Worm (Caenorhabditis elegans) whole organism, L1 larva: ENCODE measurements around the gene C03B1.7.
A peak's percentile ranks its signal among the peaks of the same experiment; 100 is the strongest.

Source experiments
- C04F5.9 ChIP-seq: sonication (generic microtip); optimal IDR thresholded peaks from 2 replicates; lab custom pipeline; 2016; ENCODE audit warnings: missing genetic modification characterization, missing compliant biosample characterization
- C34B4.2 ChIP-seq: sonication (generic microtip); optimal IDR thresholded peaks from 2 replicates; lab custom pipeline; 2017; ENCODE audit warnings: mild to moderate bottlenecking, missing genetic modification characterization, missing compliant biosample characterization
- Y116A8C.19 ChIP-seq: sonication (generic microtip); optimal IDR thresholded peaks from 2 replicates; lab custom pipeline; 2016; ENCODE audit warnings: missing compliant biosample characterization, missing genetic modification characterization, borderline replicate concordance
- aha-1 ChIP-seq: fragments of 150-350 bp; optimal IDR thresholded peaks from 2 replicates; lab custom pipeline; 2014; ENCODE audit warnings: missing biosample characterization, missing genetic modification characterization
- aly-2 ChIP-seq: fragments of 150-350 bp; optimal IDR thresholded peaks from 2 replicates; lab custom pipeline; 2014; ENCODE audit warnings: missing biosample characterization, missing genetic modification characterization
- ama-1 ChIP-seq: fragments of 150-350 bp; optimal IDR thresholded peaks from 2 replicates; lab custom pipeline; 2014
- blmp-1 ChIP-seq: fragments of 150-350 bp; optimal IDR thresholded peaks from 2 replicates; lab custom pipeline; 2014; ENCODE audit warnings: missing biosample characterization, missing genetic modification characterization
- ceh-63 ChIP-seq: fragments of 200-800 bp; sonication (Bioruptor generic); optimal IDR thresholded peaks from 2 replicates; lab custom pipeline; 2018; ENCODE audit warnings: mild to moderate bottlenecking, missing genetic modification characterization, missing compliant biosample characterization
- ceh-8 ChIP-seq: fragments of 200-800 bp; sonication (Bioruptor generic); optimal IDR thresholded peaks from 2 replicates; lab custom pipeline; 2018; ENCODE audit warnings: mild to moderate bottlenecking, missing genetic modification characterization, moderate library complexity, missing compliant biosample characterization
- ceh-88 ChIP-seq: fragments of 200-800 bp; sonication (Bioruptor generic); IDR thresholded peaks from 2 replicates; pipeline ENCODE4 v1.3.6; 2022; ENCODE audit warnings: missing genetic modification characterization, missing compliant biosample characterization
- dsc-1 ChIP-seq: sonication (generic microtip); optimal IDR thresholded peaks from 2 replicates; lab custom pipeline; 2016; ENCODE audit warnings: mild to moderate bottlenecking, missing genetic modification characterization, missing compliant biosample characterization
- efl-1 ChIP-seq, 4 experiments: fragments of 150-350 bp; optimal IDR thresholded peaks in 3 of 4; peaks in 1 of 4; 1 replicate in 1 of 4; 2 replicates in 3 of 4; lab custom pipeline; 2014; ENCODE audit warnings: missing biosample characterization in 2 of 4, missing genetic modification characterization in 2 of 4, missing genetic modification reagents in 2 of 4
- egl-13 ChIP-seq: sonication (generic microtip); optimal IDR thresholded peaks from 2 replicates; lab custom pipeline; 2016; ENCODE audit warnings: missing genotype, missing genetic modification reagents, missing genetic modification characterization, missing compliant biosample characterization
- fkh-4 ChIP-seq: sonication (generic microtip); optimal IDR thresholded peaks from 2 replicates; lab custom pipeline; 2016; ENCODE audit warnings: missing compliant biosample characterization, missing genetic modification characterization, borderline replicate concordance
- fkh-8 ChIP-seq: sonication (generic microtip); optimal IDR thresholded peaks from 2 replicates; lab custom pipeline; 2016; ENCODE audit warnings: mild to moderate bottlenecking, missing genetic modification characterization, missing compliant biosample characterization
- fos-1 ChIP-seq: fragments of 150-350 bp; optimal IDR thresholded peaks from 2 replicates; lab custom pipeline; 2014; ENCODE audit warnings: missing biosample characterization, missing genetic modification characterization
- grh-1 ChIP-seq: fragments of 200-800 bp; sonication (Bioruptor generic); IDR thresholded peaks from 2 replicates; pipeline ENCODE4 v1.3.6; 2022; ENCODE audit warnings: missing genetic modification reagents, missing genetic modification characterization, missing compliant biosample characterization
- hlh-17 ChIP-seq: fragments of 200-800 bp; sonication (Bioruptor generic); optimal IDR thresholded peaks from 2 replicates; lab custom pipeline; 2018; ENCODE audit warnings: missing genetic modification characterization, mild to moderate bottlenecking, missing compliant biosample characterization, moderate library complexity, borderline replicate concordance
- hlh-4 ChIP-seq: sonication (generic microtip); optimal IDR thresholded peaks from 2 replicates; lab custom pipeline; 2016; ENCODE audit warnings: mild to moderate bottlenecking, missing genetic modification characterization, missing compliant biosample characterization
- hpl-2 ChIP-seq: fragments of 150-350 bp; optimal IDR thresholded peaks from 2 replicates; lab custom pipeline; 2014; ENCODE audit warnings: missing biosample characterization, missing genetic modification reagents, missing genetic modification characterization
- isw-1 ChIP-seq: fragments of 200-800 bp; sonication (Bioruptor generic); IDR thresholded peaks from 2 replicates; pipeline ENCODE4 v1.3.6; 2022; ENCODE audit warnings: missing genetic modification characterization, missing compliant biosample characterization
- jun-1 ChIP-seq: fragments of 150-350 bp; optimal IDR thresholded peaks from 2 replicates; lab custom pipeline; 2014; ENCODE audit warnings: missing biosample characterization, missing genetic modification reagents, missing genetic modification characterization
- lin-13 ChIP-seq: fragments of 150-350 bp; optimal IDR thresholded peaks from 2 replicates; lab custom pipeline; 2014; ENCODE audit warnings: missing biosample characterization, missing genetic modification reagents, missing genetic modification characterization
- lin-15B ChIP-seq: fragments of 150-350 bp; sonication (generic microtip); optimal IDR thresholded peaks from 3 replicates; lab custom pipeline; 2014; ENCODE audit warnings: missing biosample characterization, missing genetic modification characterization
- lin-35 ChIP-seq, 2 experiments: fragments of 150-350 bp; optimal IDR thresholded peaks; 2 replicates each; lab custom pipeline; 2014; ENCODE audit warnings: missing biosample characterization in 2 of 2, missing genetic modification characterization in 2 of 2, missing genetic modification reagents in 2 of 2
- lsy-2 ChIP-seq, 2 experiments: fragments of 150-350 bp; optimal IDR thresholded peaks; 2 replicates each; lab custom pipeline; 2014; ENCODE audit warnings: missing biosample characterization in 2 of 2, missing genetic modification characterization in 2 of 2
- mab-9 ChIP-seq: fragments of 200-800 bp; sonication (Bioruptor generic); IDR thresholded peaks from 2 replicates; pipeline ENCODE4 v1.3.6; 2022; ENCODE audit warnings: missing genetic modification reagents, missing genetic modification characterization, missing compliant biosample characterization
- nhr-12 ChIP-seq: sonication (generic microtip); optimal IDR thresholded peaks from 2 replicates; lab custom pipeline; 2017; ENCODE audit warnings: missing biosample characterization, missing genetic modification characterization
- nhr-19 ChIP-seq: fragments of 200-800 bp; sonication (Bioruptor generic); conservative IDR thresholded peaks from 2 replicates; pipeline ENCODE4 v1.3.6; 2022; ENCODE audit warnings: missing genetic modification characterization, missing compliant biosample characterization
- nhr-20 ChIP-seq: sonication (generic microtip); optimal IDR thresholded peaks from 2 replicates; lab custom pipeline; 2016; ENCODE audit warnings: mild to moderate bottlenecking, missing genetic modification characterization, missing compliant biosample characterization
- nhr-47 ChIP-seq: sonication (generic microtip); optimal IDR thresholded peaks from 2 replicates; lab custom pipeline; 2016; ENCODE audit warnings: mild to moderate bottlenecking, missing genetic modification characterization, moderate library complexity, missing compliant biosample characterization
- nhr-71 ChIP-seq: sonication (generic microtip); optimal IDR thresholded peaks from 2 replicates; lab custom pipeline; 2016; ENCODE audit warnings: mild to moderate bottlenecking, missing genetic modification characterization, moderate library complexity, missing compliant biosample characterization
- nhr-76 ChIP-seq: sonication (generic microtip); optimal IDR thresholded peaks from 2 replicates; lab custom pipeline; 2017; ENCODE audit warnings: missing biosample characterization, missing genetic modification characterization
- nhr-77 ChIP-seq: fragments of 150-350 bp; optimal IDR thresholded peaks from 2 replicates; lab custom pipeline; 2014; ENCODE audit warnings: missing biosample characterization, missing genetic modification characterization
- nhr-84 ChIP-seq: sonication (generic microtip); optimal IDR thresholded peaks from 2 replicates; lab custom pipeline; 2017; ENCODE audit warnings: missing biosample characterization, missing genetic modification characterization
- pag-3 ChIP-seq: sonication (generic microtip); optimal IDR thresholded peaks from 2 replicates; lab custom pipeline; 2017; ENCODE audit warnings: missing genetic modification characterization, mild to moderate bottlenecking, missing compliant biosample characterization, antibody characterized with exemption, borderline replicate concordance; ENCODE audit not compliant: insufficient read depth
- rnt-1 ChIP-seq: sonication (generic microtip); optimal IDR thresholded peaks from 2 replicates; lab custom pipeline; 2016; ENCODE audit warnings: mild to moderate bottlenecking, missing genetic modification characterization, moderate library complexity, missing compliant biosample characterization
- skn-1 ChIP-seq: fragments of 150-350 bp; optimal IDR thresholded peaks from 2 replicates; lab custom pipeline; 2014; ENCODE audit warnings: missing biosample characterization, missing genetic modification characterization
- snpc-4 ChIP-seq: fragments of 150-350 bp; optimal IDR thresholded peaks from 2 replicates; lab custom pipeline; 2014; ENCODE audit warnings: missing biosample characterization, missing genetic modification characterization
- snu-23 ChIP-seq: sonication (generic microtip); optimal IDR thresholded peaks from 2 replicates; lab custom pipeline; 2016; ENCODE audit warnings: missing genetic modification characterization, missing compliant biosample characterization
- sox-4 ChIP-seq: sonication (generic microtip); optimal IDR thresholded peaks from 2 replicates; lab custom pipeline; 2016; ENCODE audit warnings: missing genetic modification characterization, missing compliant biosample characterization
- sptf-1 ChIP-seq: fragments of 150-350 bp; optimal IDR thresholded peaks from 2 replicates; lab custom pipeline; 2014; ENCODE audit warnings: missing biosample characterization, missing genetic modification characterization
- sup-37 ChIP-seq: fragments of 200-800 bp; sonication (Bioruptor generic); optimal IDR thresholded peaks from 2 replicates; lab custom pipeline; 2018; ENCODE audit warnings: mild to moderate bottlenecking, missing genetic modification characterization, missing compliant biosample characterization
- tbx-2 ChIP-seq: sonication (generic microtip); optimal IDR thresholded peaks from 2 replicates; lab custom pipeline; 2016; ENCODE audit warnings: missing genetic modification characterization, missing compliant biosample characterization
- tlp-1 ChIP-seq: fragments of 150-350 bp; optimal IDR thresholded peaks from 2 replicates; lab custom pipeline; 2014; ENCODE audit warnings: missing biosample characterization, missing genetic modification characterization
- unc-130 ChIP-seq: fragments of 150-350 bp; optimal IDR thresholded peaks from 2 replicates; lab custom pipeline; 2017; ENCODE audit warnings: missing biosample characterization, missing genetic modification characterization, inconsistent platforms
- unc-30 ChIP-seq: sonication (generic microtip); optimal IDR thresholded peaks from 2 replicates; lab custom pipeline; 2017; ENCODE audit warnings: missing biosample characterization, missing genetic modification characterization
- unc-62 ChIP-seq: fragments of 150-350 bp; optimal IDR thresholded peaks from 2 replicates; lab custom pipeline; 2014; ENCODE audit warnings: missing biosample characterization, missing genetic modification reagents, missing genetic modification characterization
- unc-86 ChIP-seq: sonication (generic microtip); optimal IDR thresholded peaks from 2 replicates; lab custom pipeline; 2016; ENCODE audit warnings: missing genetic modification characterization, missing compliant biosample characterization
- zag-1 ChIP-seq: fragments of 150-350 bp; optimal IDR thresholded peaks from 2 replicates; lab custom pipeline; 2014; ENCODE audit warnings: missing biosample characterization, missing genetic modification characterization
- zip-4 ChIP-seq: fragments of 200-800 bp; sonication (Bioruptor generic); optimal IDR thresholded peaks from 2 replicates; lab custom pipeline; 2018; ENCODE audit warnings: mild to moderate bottlenecking, missing genetic modification characterization, moderate library complexity, missing compliant biosample characterization
- ztf-11 ChIP-seq, 2 experiments: sonication (generic microtip); optimal IDR thresholded peaks; 2 replicates each; lab custom pipeline; 2016 to 2017; ENCODE audit warnings: missing genetic modification characterization in 2 of 2, missing biosample characterization in 1 of 2, missing compliant biosample characterization in 1 of 2
- ztf-4 ChIP-seq: fragments of 150-350 bp; optimal IDR thresholded peaks from 2 replicates; lab custom pipeline; 2014; ENCODE audit warnings: missing biosample characterization, missing genetic modification characterization

The C03B1.7 gene

DNA sequence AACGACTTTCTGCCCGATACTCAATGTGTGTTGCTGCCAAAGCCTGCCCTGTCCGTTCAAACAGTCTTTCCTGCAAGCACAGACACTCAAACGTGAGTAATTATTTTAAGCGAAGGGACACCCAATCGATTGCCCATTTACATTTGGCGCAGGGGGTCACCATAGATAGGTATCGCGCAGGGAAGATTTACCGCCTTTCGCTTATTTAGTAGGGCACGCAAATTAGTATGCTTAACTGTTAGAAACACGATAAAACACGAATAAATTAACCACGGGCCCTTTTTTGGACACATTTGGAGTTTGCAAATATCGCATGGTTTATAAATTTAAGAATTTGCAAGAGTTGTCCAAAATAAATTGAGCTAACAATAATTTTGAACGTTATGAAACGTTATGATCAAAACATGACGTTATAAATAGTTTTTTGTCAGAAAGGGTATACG is 45.2 kb upstream of the C03B1.7 start:
- TF ChIP-seq egl-13, result peak; percentile 99
- TF ChIP-seq jun-1 (tag; lab: Kevin White, UChicago), result peak; percentile 100
- peak; percentile 66 for TF ChIP-seq zag-1 (tag; lab: Kevin White, UChicago)
- peak; percentile 99 for TF ChIP-seq tbx-2 (tag; lab: Kevin White, UChicago)
- TF ChIP-seq ceh-88 (GFP tag; lab: Robert Waterston, UW), result peak; percentile 98
- TF ChIP-seq hpl-2 (GFP tag; lab: Kevin White, UChicago), result peak; percentile 98
- TF ChIP-seq ztf-11 (tag; optimal IDR thresholded peaks at IDR 0.05; lab: Kevin White, UChicago), result peak; percentile 84 to 98
- TF ChIP-seq fkh-4 (tag; lab: Kevin White, UChicago), result peak; percentile 92
- TF ChIP-seq pag-3 (tag; lab: Kevin White, UChicago), result no peak
- peak; percentile 100 for TF ChIP-seq dsc-1 (tag; lab: Kevin White, UChicago)
- TF ChIP-seq unc-30 (tag; lab: Kevin White, UChicago), result peak; percentile 96
- no peak for TF ChIP-seq Y116A8C.19 (tag; lab: Kevin White, UChicago)
- TF ChIP-seq nhr-84, result peak; percentile 52
- peak; percentile 54 for TF ChIP-seq blmp-1 (tag; lab: Kevin White, UChicago)
- TF ChIP-seq aha-1 (tag; lab: Kevin White, UChicago), result peak; percentile 53
- peak; percentile 99 for TF ChIP-seq nhr-71 (tag; lab: Kevin White, UChicago)
- TF ChIP-seq nhr-19 (GFP tag; lab: Robert Waterston, UW), result peak; percentile 98
- TF ChIP-seq fos-1 (tag; lab: Kevin White, UChicago), result peak; percentile 99
- TF ChIP-seq unc-86 (tag; lab: Kevin White, UChicago), result peak; percentile 98
- no peak for TF ChIP-seq sptf-1 (tag; lab: Kevin White, UChicago)
- TF ChIP-seq hlh-17, result peak; percentile 7
- peak; percentile 97 for TF ChIP-seq sup-37 (GFP tag; lab: Kevin White, UChicago)
- peak; percentile 85 for TF ChIP-seq snpc-4
- peak; percentile 29 for TF ChIP-seq lin-15B (tag; lab: Kevin White, UChicago)
- TF ChIP-seq lsy-2 (tag; optimal IDR thresholded peaks at IDR 0.05; lab: Kevin White, UChicago), result peak; percentile 94 to 95
- TF ChIP-seq C04F5.9 (tag; lab: Kevin White, UChicago), result peak; percentile 92
- TF ChIP-seq mab-9 (GFP tag; lab: Robert Waterston, UW), result peak; percentile 98
- TF ChIP-seq isw-1 (GFP tag; lab: Robert Waterston, UW), result peak; percentile 93
- TF ChIP-seq ztf-4 (tag; lab: Kevin White, UChicago), result peak; percentile 99
- TF ChIP-seq nhr-12 (tag; lab: Kevin White, UChicago), result peak; percentile 85
- peak; percentile 60 for TF ChIP-seq ama-1 (lab: Kevin White, UChicago)
- peak; percentile 97 for TF ChIP-seq nhr-76 (tag; lab: Kevin White, UChicago)
- TF ChIP-seq grh-1 (GFP tag; lab: Robert Waterston, UW), result peak; percentile 98
- peak; percentile 99 for TF ChIP-seq sox-4 (tag; lab: Kevin White, UChicago)
- peak; percentile 99 for TF ChIP-seq nhr-77 (tag; lab: Kevin White, UChicago)
- peak; percentile 94 for TF ChIP-seq aly-2 (tag; lab: Kevin White, UChicago)
- peak; percentile 100 for TF ChIP-seq nhr-47 (tag; lab: Kevin White, UChicago)
- peak; percentile 98 for TF ChIP-seq skn-1 (tag; lab: Kevin White, UChicago)
- peak; percentile 77 for TF ChIP-seq unc-130 (tag; lab: Kevin White, UChicago)
- TF ChIP-seq hlh-4, result peak; percentile 68
- TF ChIP-seq efl-1 (optimal IDR thresholded peaks at IDR 0.05; lab: Kevin White, UChicago), result peak; percentile 83 to 91
- peak; percentile 71 to 96 for TF ChIP-seq efl-1 (GFP tag; optimal IDR thresholded peaks at IDR 0.05 in 1 of 2; lab: Kevin White, UChicago)
- peak; percentile 99 for TF ChIP-seq fkh-8 (tag; lab: Kevin White, UChicago)
- peak; percentile 100 for TF ChIP-seq snu-23
- TF ChIP-seq ceh-8 (GFP tag; lab: Kevin White, UChicago), result peak; percentile 99
- peak; percentile 96 for TF ChIP-seq zip-4 (GFP tag; lab: Kevin White, UChicago)
- TF ChIP-seq tlp-1, result peak; percentile 33
- TF ChIP-seq C34B4.2, result no peak
- TF ChIP-seq nhr-20 (tag; lab: Kevin White, UChicago), result peak; percentile 99
- peak; percentile 95 for TF ChIP-seq lin-13
- TF ChIP-seq rnt-1, result peak; percentile 98
- no peak for TF ChIP-seq unc-62 (GFP tag; lab: Kevin White, UChicago)
- peak; percentile 98 for TF ChIP-seq ceh-63 (GFP tag; lab: Kevin White, UChicago)
- peak; percentile 82 to 93 for TF ChIP-seq lin-35 (GFP tag; optimal IDR thresholded peaks at IDR 0.05; lab: Kevin White, UChicago)
